Fruit fly (Drosophila melanogaster) whole organism, embryonic: ENCODE results near the gene Cep97.
A peak's percentile ranks its signal among the peaks of the same experiment; 100 is the strongest.

ENCODE experiments used
- Atf6 ChIP-seq: fragments of 200-800 bp; sonication (Bioruptor generic); IDR thresholded peaks from 2 replicates; pipeline ENCODE4 v1.3.6; 2022; ENCODE audit warnings: missing biosample characterization, missing genetic modification characterization
- Bgb ChIP-seq: fragments of 200-800 bp; sonication (Bioruptor generic); IDR thresholded peaks from 2 replicates; pipeline ENCODE4 v1.3.6; 2022; ENCODE audit warnings: missing biosample characterization, missing genetic modification characterization; ENCODE audit not compliant: partially characterized antibody
- CG10274 ChIP-seq: fragments of 200-800 bp; sonication (Bioruptor generic); optimal IDR thresholded peaks from 3 replicates; lab custom pipeline; 2017; ENCODE audit warnings: missing biosample characterization, mild to moderate bottlenecking, missing genetic modification characterization
- CG10543 ChIP-seq: fragments of 200-800 bp; sonication (Bioruptor generic); optimal IDR thresholded peaks from 3 replicates; lab custom pipeline; 2017; ENCODE audit warnings: missing biosample characterization, mild to moderate bottlenecking, missing genetic modification characterization, moderate library complexity
- CG11093 ChIP-seq: fragments of 200-800 bp; sonication (Bioruptor generic); IDR thresholded peaks from 3 replicates; pipeline ENCODE4 v1.3.6; 2022; ENCODE audit warnings: missing biosample characterization, missing genetic modification characterization
- CG11696 ChIP-seq: fragments of 200-800 bp; sonication (Bioruptor generic); IDR thresholded peaks from 2 replicates; pipeline ENCODE4 v1.3.6; 2022; ENCODE audit warnings: missing biosample characterization, missing genetic modification characterization
- CG12659 ChIP-seq: fragments of 200-800 bp; sonication (Bioruptor generic); optimal IDR thresholded peaks from 3 replicates; lab custom pipeline; 2017; ENCODE audit warnings: mild to moderate bottlenecking, missing biosample characterization, missing genetic modification reagents, missing genetic modification characterization
- CG1529 ChIP-seq: fragments of 200-800 bp; sonication (Bioruptor generic); optimal IDR thresholded peaks from 3 replicates; lab custom pipeline; 2018; ENCODE audit warnings: missing biosample characterization, missing genetic modification characterization
- CG15479 ChIP-seq: fragments of 200-800 bp; sonication (Bioruptor generic); optimal IDR thresholded peaks from 3 replicates; lab custom pipeline; 2019; ENCODE audit warnings: missing biosample characterization, mild to moderate bottlenecking, missing genetic modification characterization, moderate library complexity
- CG16813 ChIP-seq: fragments of 200-800 bp; sonication (Bioruptor generic); IDR thresholded peaks from 3 replicates; pipeline ENCODE4 v1.3.6; 2022; ENCODE audit warnings: missing biosample characterization, missing genetic modification characterization; ENCODE audit not compliant: partially characterized antibody
- CG17802 ChIP-seq: fragments of 200-800 bp; sonication (Bioruptor generic); optimal IDR thresholded peaks from 2 replicates; lab custom pipeline; 2018; ENCODE audit warnings: missing biosample characterization, mild to moderate bottlenecking, missing genetic modification characterization, moderate library complexity
- CG2678 ChIP-seq: fragments of 200-800 bp; sonication (Bioruptor generic); optimal IDR thresholded peaks from 3 replicates; lab custom pipeline; 2019; ENCODE audit warnings: missing biosample characterization, mild to moderate bottlenecking, missing genetic modification characterization, moderate library complexity
- CG30403 ChIP-seq: fragments of 200-800 bp; sonication (Bioruptor generic); optimal IDR thresholded peaks from 3 replicates; lab custom pipeline; 2016; ENCODE audit warnings: missing biosample characterization, missing genetic modification characterization
- CG30431 ChIP-seq: fragments of 200-800 bp; sonication (Bioruptor generic); optimal IDR thresholded peaks from 2 replicates; lab custom pipeline; 2017; ENCODE audit warnings: missing biosample characterization, missing genetic modification characterization
- CG31365 ChIP-seq: fragments of 200-800 bp; sonication (Bioruptor generic); optimal IDR thresholded peaks from 2 replicates; lab custom pipeline; 2018; ENCODE audit warnings: missing biosample characterization, mild to moderate bottlenecking, missing genetic modification characterization
- CG31441 ChIP-seq: fragments of 200-800 bp; sonication (Bioruptor generic); IDR thresholded peaks from 2 replicates; pipeline ENCODE4 v1.3.6; 2022; ENCODE audit warnings: missing biosample characterization, missing genetic modification characterization
- CG32767 ChIP-seq: fragments of 200-800 bp; sonication (Bioruptor generic); IDR thresholded peaks from 2 replicates; pipeline ENCODE4 v1.3.6; 2022; ENCODE audit warnings: missing biosample characterization, missing genetic modification characterization
- CG32772 ChIP-seq: fragments of 200-800 bp; sonication (Bioruptor generic); IDR thresholded peaks from 2 replicates; pipeline ENCODE4 v1.3.6; 2022; ENCODE audit warnings: missing biosample characterization, missing genetic modification characterization
- CG3995 ChIP-seq: fragments of 200-800 bp; sonication (Bioruptor generic); optimal IDR thresholded peaks from 3 replicates; lab custom pipeline; 2016; ENCODE audit warnings: missing biosample characterization, missing genetic modification characterization
- CG6683 ChIP-seq: fragments of 200-800 bp; sonication (Bioruptor generic); optimal IDR thresholded peaks from 2 replicates; lab custom pipeline; 2017; ENCODE audit warnings: missing biosample characterization, mild to moderate bottlenecking, missing genetic modification characterization, missing genetic modification reagents
- CG7372 ChIP-seq: fragments of 200-800 bp; sonication (Bioruptor generic); IDR thresholded peaks from 2 replicates; pipeline ENCODE4 v1.3.6; 2022; ENCODE audit warnings: missing biosample characterization, missing genetic modification characterization
- CG8359 ChIP-seq: fragments of 200-800 bp; sonication (Bioruptor generic); optimal IDR thresholded peaks from 2 replicates; lab custom pipeline; 2017; ENCODE audit warnings: missing biosample characterization, mild to moderate bottlenecking, missing genetic modification characterization, borderline replicate concordance
- CG9437 ChIP-seq: fragments of 200-800 bp; sonication (Bioruptor generic); optimal IDR thresholded peaks from 2 replicates; lab custom pipeline; 2018; ENCODE audit warnings: missing biosample characterization, mild to moderate bottlenecking, missing genetic modification characterization
- Ets65A ChIP-seq: fragments of 200-800 bp; sonication (Bioruptor generic); peaks from one replicate; lab custom pipeline; 2016; ENCODE audit warnings: missing biosample characterization, missing genetic modification characterization
- HmgZ ChIP-seq: fragments of 200-800 bp; sonication (Bioruptor generic); optimal IDR thresholded peaks from 2 replicates; lab custom pipeline; 2018; ENCODE audit warnings: missing biosample characterization, mild to moderate bottlenecking, missing genetic modification characterization
- Hr39 ChIP-seq: fragments of >200 bp; optimal IDR thresholded peaks from 2 replicates; lab custom pipeline; 2017
- Kr ChIP-seq: fragments of 200-800 bp; sonication (Bioruptor generic); optimal IDR thresholded peaks from 2 replicates; lab custom pipeline; 2017; ENCODE audit warnings: missing biosample characterization, mild to moderate bottlenecking, missing genetic modification characterization
- NfI ChIP-seq: fragments of 200-800 bp; sonication (Bioruptor generic); optimal IDR thresholded peaks from 3 replicates; lab custom pipeline; 2018; ENCODE audit warnings: missing biosample characterization, mild to moderate bottlenecking, missing genetic modification characterization, moderate library complexity
- Optix ChIP-seq: fragments of 200-800 bp; sonication (Bioruptor generic); IDR thresholded peaks from 3 replicates; pipeline ENCODE4 v1.3.6; 2022; ENCODE audit warnings: missing biosample characterization, missing genetic modification characterization
- Pdp1 ChIP-seq, 2 experiments: fragments of 200-800 bp; sonication (Bioruptor generic); optimal IDR thresholded peaks; 3 replicates each; lab custom pipeline; 2016; ENCODE audit warnings: missing biosample characterization in 2 of 2, missing genetic modification characterization in 2 of 2, mild to moderate bottlenecking in 1 of 2, moderate library complexity in 1 of 2
- Rfx ChIP-seq: fragments of 200-800 bp; sonication (Bioruptor generic); IDR thresholded peaks from 2 replicates; pipeline ENCODE4 v1.3.6; 2022; ENCODE audit warnings: missing biosample characterization, missing genetic modification characterization
- Sin3A ChIP-seq: fragments of >200 bp; optimal IDR thresholded peaks from 2 replicates; lab custom pipeline; 2018
- Sox102F ChIP-seq: fragments of 200-800 bp; sonication (Bioruptor generic); optimal IDR thresholded peaks from 2 replicates; lab custom pipeline; 2018; ENCODE audit warnings: missing biosample characterization, mild to moderate bottlenecking, missing genetic modification characterization, moderate library complexity
- Taf1 ChIP-seq: fragments of 200-800 bp; sonication (Bioruptor generic); IDR thresholded peaks from 2 replicates; pipeline ENCODE4 v1.3.6; 2022; ENCODE audit warnings: missing biosample characterization, missing genetic modification characterization
- Xbp1 ChIP-seq: fragments of 200-800 bp; sonication (Bioruptor generic); optimal IDR thresholded peaks from 3 replicates; lab custom pipeline; 2016; ENCODE audit warnings: missing biosample characterization, mild to moderate bottlenecking, missing genetic modification characterization
- ac ChIP-seq: fragments of 200-800 bp; sonication (Bioruptor generic); optimal IDR thresholded peaks from 3 replicates; lab custom pipeline; 2017; ENCODE audit warnings: missing biosample characterization, mild to moderate bottlenecking, missing genetic modification characterization
- btn ChIP-seq: fragments of 200-800 bp; sonication (Bioruptor generic); optimal IDR thresholded peaks from 2 replicates; lab custom pipeline; 2016; ENCODE audit warnings: missing biosample characterization, missing genetic modification characterization
- dpn ChIP-seq, 2 experiments: fragments of 200-800 bp; sonication (Bioruptor generic); optimal IDR thresholded peaks; 3 replicates each; lab custom pipeline; 2016; ENCODE audit warnings: missing biosample characterization in 2 of 2, missing genetic modification characterization in 2 of 2
- ewg ChIP-seq: fragments of 200-800 bp; sonication (Bioruptor generic); optimal IDR thresholded peaks from 3 replicates; lab custom pipeline; 2017; ENCODE audit warnings: mild to moderate bottlenecking, missing biosample characterization, missing genetic modification reagents, missing genetic modification characterization
- gt ChIP-seq: fragments of 200-800 bp; sonication (Bioruptor generic); IDR thresholded peaks from 2 replicates; pipeline ENCODE4 v1.3.6; 2022; ENCODE audit warnings: missing biosample characterization, missing genetic modification characterization
- pan ChIP-seq, 4 experiments: fragments of >200 bp in 3 of 4; fragments of 200-800 bp in 1 of 4; sonication (Bioruptor generic) in 1 of 4; optimal IDR thresholded peaks in 3 of 4; IDR thresholded peaks in 1 of 4; 2 replicates each; pipeline versions ENCODE4 v1.3.6 to Lab custom; 2017 to 2022; ENCODE audit warnings: missing biosample characterization in 2 of 4, missing genetic modification characterization in 2 of 4, mixed read lengths in 1 of 4
- run ChIP-seq: fragments of 200-800 bp; sonication (Bioruptor generic); optimal IDR thresholded peaks from 3 replicates; lab custom pipeline; 2018; ENCODE audit warnings: missing biosample characterization, mild to moderate bottlenecking, missing genetic modification characterization
- sc ChIP-seq, 3 experiments: fragments of >200 bp in 2 of 3; fragments of 200-800 bp in 1 of 3; sonication (Bioruptor generic) in 1 of 3; optimal IDR thresholded peaks; 2 replicates in 2 of 3; 3 replicates in 1 of 3; lab custom pipeline; 2017; ENCODE audit warnings: mild to moderate bottlenecking in 1 of 3, missing biosample characterization in 1 of 3, missing genetic modification characterization in 1 of 3, missing genetic modification reagents in 1 of 3
- sens ChIP-seq: fragments of 200-800 bp; sonication (Bioruptor generic); peaks from one replicate; lab custom pipeline; 2016; ENCODE audit warnings: missing biosample characterization, missing genetic modification characterization
- tup ChIP-seq: fragments of 200-800 bp; sonication (Bioruptor generic); optimal IDR thresholded peaks from 2 replicates; lab custom pipeline; 2016; ENCODE audit warnings: missing biosample characterization, mild to moderate bottlenecking, missing genetic modification characterization, moderate library complexity
- wor ChIP-seq: fragments of 200-800 bp; sonication (Bioruptor generic); IDR thresholded peaks from 2 replicates; pipeline ENCODE4 v1.3.6; 2022; ENCODE audit warnings: missing biosample characterization, missing genetic modification characterization

Cep97 gene

dm6 chr2L:3896834-3897143, 29.3 kb downstream of the Cep97 start (continued):
- peak; percentile 74 for TF ChIP-seq CG2678 (tag; lab: Kevin White, UChicago)
- TF ChIP-seq Xbp1: peak; percentile 63
- peak; percentile 27; the same call in 1 of the 2 replicates for TF ChIP-seq CG31441
- peak; percentile 54; the same call in 1 of the 2 replicates for TF ChIP-seq wor
- no peak for TF ChIP-seq CG10543
- TF ChIP-seq ewg (GFP tag; lab: Kevin White, UChicago): peak; percentile 25
- TF ChIP-seq CG10274 (GFP tag; lab: Kevin White, UChicago): no peak
- TF ChIP-seq Kr (GFP tag; lab: Kevin White, UChicago): no peak
- TF ChIP-seq CG1529: peak; percentile 6
- TF ChIP-seq HmgZ (tag; lab: Kevin White, UChicago): peak; percentile 44
- no peak for TF ChIP-seq ac (GFP tag; lab: Kevin White, UChicago)
- peak; percentile 50 to 59 for TF ChIP-seq dpn (GFP tag; optimal IDR thresholded peaks at IDR 0.05; lab: Kevin White, UChicago)
- TF ChIP-seq CG8359 (GFP tag; lab: Kevin White, UChicago): peak; percentile 43
- no peak for TF ChIP-seq Bgb (GFP tag; lab: Robert Waterston, UW)
- peak; percentile 77 for TF ChIP-seq Rfx (GFP tag; lab: Robert Waterston, UW)
- peak; percentile 67 for TF ChIP-seq sens (GFP tag; lab: Kevin White, UChicago)
- no peak for TF ChIP-seq CG15479 (GFP tag; lab: Kevin White, UChicago)
- no peak for TF ChIP-seq Sin3A (lab: Kevin White, UChicago)
- peak; percentile 65 for TF ChIP-seq CG7372 (GFP tag; lab: Robert Waterston, UW)
- no peak for TF ChIP-seq gt
- TF ChIP-seq Hr39 (lab: Kevin White, UChicago): no peak
- no peak for TF ChIP-seq CG6683 (GFP tag; lab: Kevin White, UChicago)
- peak; percentile 65 for TF ChIP-seq CG32767 (GFP tag; lab: Robert Waterston, UW)
- peak; percentile 1 for TF ChIP-seq CG17802 (tag; lab: Kevin White, UChicago)
- TF ChIP-seq CG11093: peak; percentile 60; the same call in 1 of the 3 replicates
- peak; percentile 65 for TF ChIP-seq CG32772 (GFP tag; lab: Robert Waterston, UW)
- TF ChIP-seq Taf1 (GFP tag; lab: Robert Waterston, UW): peak; percentile 78
- TF ChIP-seq run (tag; lab: Kevin White, UChicago): no peak
- no peak for TF ChIP-seq sc (optimal IDR thresholded peaks at IDR 0.05; lab: Kevin White, UChicago)
- TF ChIP-seq sc (GFP tag; optimal IDR thresholded peaks at IDR 0.05; lab: Kevin White, UChicago): peak; percentile 29
- TF ChIP-seq tup (GFP tag; lab: Kevin White, UChicago): no peak
- TF ChIP-seq CG3995: peak; percentile 10
- peak; percentile 22 for TF ChIP-seq CG30431 (GFP tag; lab: Kevin White, UChicago)
- 0 out of 2 replicates have a peak, but pooled peaks have one; percentile 19 for TF ChIP-seq CG11696 (GFP tag; lab: Robert Waterston, UW)
- TF ChIP-seq Ets65A (GFP tag; lab: Kevin White, UChicago): no peak
- no peak for TF ChIP-seq pan (optimal IDR thresholded peaks at IDR 0.05; lab: Kevin White, UChicago)
- TF ChIP-seq pan (GFP tag; optimal IDR thresholded peaks at IDR 0.05 in 1 of 2, IDR thresholded peaks at IDR 0.05 in 1 of 2): peak in 1 of 2 experiments; percentile 83
- TF ChIP-seq Sox102F (GFP tag; lab: Kevin White, UChicago): peak; percentile 68
- peak; percentile 14 for TF ChIP-seq CG9437
- TF ChIP-seq CG12659 (GFP tag; lab: Kevin White, UChicago): peak; percentile 40
- peak; percentile 68 for TF ChIP-seq CG30403 (GFP tag; lab: Kevin White, UChicago)
- TF ChIP-seq Optix (GFP tag; lab: Robert Waterston, UW): no peak; the same call in 2 of the 3 replicates
- TF ChIP-seq CG16813 (GFP tag; lab: Robert Waterston, UW): no peak
- no peak for TF ChIP-seq CG31365 (tag; lab: Kevin White, UChicago)
- no peak; the same call in 1 of the 2 replicates for TF ChIP-seq Atf6 (GFP tag; lab: Robert Waterston, UW)
- TF ChIP-seq btn: no peak
- TF ChIP-seq NfI: peak; percentile 52
- TF ChIP-seq Pdp1 (GFP tag; optimal IDR thresholded peaks at IDR 0.05; lab: Kevin White, UChicago): peak in 1 of 2 experiments; percentile 52
